Worm (Caenorhabditis elegans) whole organism, mixed stage, embryonic: ENCODE results near the gene irld-19.

Source experiments
- ham-2 ChIP-seq: fragments of 200-800 bp; sonication (Bioruptor generic); optimal IDR thresholded peaks from 2 replicates; lab custom pipeline; 2018; ENCODE audit warnings: mild to moderate bottlenecking, missing genetic modification characterization, missing compliant biosample characterization
- nhr-12 ChIP-seq: fragments of 150-350 bp; optimal IDR thresholded peaks from 2 replicates; lab custom pipeline; 2014; ENCODE audit warnings: missing biosample characterization, missing genetic modification characterization
- unc-62 ChIP-seq: fragments of 150-350 bp; optimal IDR thresholded peaks from 2 replicates; lab custom pipeline; 2014; ENCODE audit warnings: missing biosample characterization, missing genetic modification reagents, missing genetic modification characterization

DNA sequence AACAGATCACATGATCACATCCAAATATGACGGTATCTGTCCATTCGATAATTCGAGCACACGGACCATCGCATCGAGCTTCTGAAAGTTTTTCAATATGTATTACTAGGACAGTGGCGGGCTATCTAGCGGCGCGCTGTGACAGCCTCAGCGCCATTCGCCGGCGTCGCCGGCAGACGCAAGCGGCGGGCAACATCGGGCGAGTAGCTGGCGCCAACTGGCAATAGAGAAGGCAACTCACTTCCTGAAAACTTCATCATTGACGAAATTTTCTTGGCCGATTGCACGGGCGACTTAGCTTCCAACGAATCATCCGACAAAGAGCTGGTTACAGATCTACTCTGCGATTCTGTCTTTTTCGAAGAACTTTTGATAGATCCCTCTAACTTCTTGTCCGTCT is 24.1 kb upstream of the irld-19 start:
- no peak for TF ChIP-seq nhr-12 (tag; lab: Kevin White, UChicago)
- no peak for TF ChIP-seq ham-2 (GFP tag; lab: Kevin White, UChicago)
- no peak for TF ChIP-seq unc-62 (GFP tag; lab: Kevin White, UChicago)
